Fruit fly (Drosophila melanogaster) whole organism, embryonic: ENCODE data around the gene Polr2F.
A peak's percentile ranks its signal among the peaks of the same experiment; 100 is the strongest.

ENCODE experiments used
- Adf1 ChIP-seq: fragments of 200-800 bp; sonication (Bioruptor generic); IDR thresholded peaks from 2 replicates; pipeline ENCODE4 v1.3.6; 2022; ENCODE audit warnings: missing biosample characterization, missing genetic modification characterization
- Aef1 ChIP-seq: fragments of 200-800 bp; sonication (Bioruptor generic); IDR thresholded peaks from 3 replicates; pipeline ENCODE4 v1.3.6; 2022; ENCODE audit warnings: missing biosample characterization, missing genetic modification characterization
- BEAF-32 ChIP-seq: fragments of 200-800 bp; sonication (Bioruptor generic); optimal IDR thresholded peaks from 3 replicates; lab custom pipeline; 2017; ENCODE audit warnings: missing biosample characterization, missing genetic modification characterization, mild to moderate bottlenecking, moderate library complexity, missing genetic modification reagents
- Bgb ChIP-seq: fragments of 200-800 bp; sonication (Bioruptor generic); IDR thresholded peaks from 2 replicates; pipeline ENCODE4 v1.3.6; 2022; ENCODE audit warnings: missing biosample characterization, missing genetic modification characterization; ENCODE audit not compliant: partially characterized antibody
- Bteb2 ChIP-seq: fragments of 200-800 bp; sonication (Bioruptor generic); optimal IDR thresholded peaks from 2 replicates; lab custom pipeline; 2016; ENCODE audit warnings: missing biosample characterization, missing genetic modification characterization
- CG10267 ChIP-seq: fragments of 200-800 bp; sonication (Bioruptor generic); optimal IDR thresholded peaks from 2 replicates; lab custom pipeline; 2018; ENCODE audit warnings: missing biosample characterization, mild to moderate bottlenecking, missing genetic modification characterization, moderate library complexity
- CG10565 ChIP-seq: fragments of 200-800 bp; sonication (Bioruptor generic); optimal IDR thresholded peaks from 3 replicates; lab custom pipeline; 2016; ENCODE audit warnings: missing biosample characterization, mild to moderate bottlenecking, missing genetic modification characterization
- CG13287 ChIP-seq: fragments of 200-800 bp; sonication (Bioruptor generic); IDR thresholded peaks from 2 replicates; pipeline ENCODE4 v1.3.6; 2022; ENCODE audit warnings: missing biosample characterization, missing genetic modification characterization; ENCODE audit not compliant: partially characterized antibody
- CG14710 ChIP-seq: fragments of 200-800 bp; sonication (Bioruptor generic); optimal IDR thresholded peaks from 3 replicates; lab custom pipeline; 2019; ENCODE audit warnings: missing biosample characterization, mild to moderate bottlenecking, missing genetic modification characterization, moderate library complexity
- CG17385 ChIP-seq: fragments of 200-800 bp; sonication (Bioruptor generic); optimal IDR thresholded peaks from 3 replicates; lab custom pipeline; 2018; ENCODE audit warnings: missing biosample characterization, mild to moderate bottlenecking, missing genetic modification characterization
- CG17802 ChIP-seq: fragments of 200-800 bp; sonication (Bioruptor generic); optimal IDR thresholded peaks from 2 replicates; lab custom pipeline; 2018; ENCODE audit warnings: missing biosample characterization, mild to moderate bottlenecking, missing genetic modification characterization, moderate library complexity
- CG17829 ChIP-seq: fragments of 200-800 bp; optimal IDR thresholded peaks from 2 replicates; lab custom pipeline; 2019; ENCODE audit warnings: missing biosample characterization, mild to moderate bottlenecking, missing genetic modification characterization, moderate library complexity
- CG2129 ChIP-seq: fragments of 200-800 bp; sonication (Bioruptor generic); IDR thresholded peaks from 2 replicates; pipeline ENCODE4 v1.3.6; 2022; ENCODE audit warnings: missing biosample characterization, missing genetic modification characterization; ENCODE audit not compliant: partially characterized antibody
- CG2889 ChIP-seq: fragments of 200-800 bp; sonication (Bioruptor generic); IDR thresholded peaks from 3 replicates; pipeline ENCODE4 v1.3.6; 2022; ENCODE audit warnings: missing biosample characterization, missing genetic modification characterization
- CG30020 ChIP-seq: fragments of 200-800 bp; optimal IDR thresholded peaks from 2 replicates; lab custom pipeline; 2019; ENCODE audit warnings: missing biosample characterization, mild to moderate bottlenecking, missing genetic modification characterization, moderate library complexity
- CG31441 ChIP-seq: fragments of 200-800 bp; sonication (Bioruptor generic); IDR thresholded peaks from 2 replicates; pipeline ENCODE4 v1.3.6; 2022; ENCODE audit warnings: missing biosample characterization, missing genetic modification characterization
- CG4854 ChIP-seq: fragments of 200-800 bp; sonication (Bioruptor generic); optimal IDR thresholded peaks from 2 replicates; lab custom pipeline; 2016; ENCODE audit warnings: missing biosample characterization, missing genetic modification characterization, inconsistent platforms
- CG6272 ChIP-seq: fragments of 200-800 bp; sonication (Bioruptor generic); IDR thresholded peaks from 2 replicates; pipeline ENCODE4 v1.3.6; 2022; ENCODE audit warnings: missing biosample characterization, missing genetic modification characterization
- CG7963 ChIP-seq: fragments of 200-800 bp; sonication (Bioruptor generic); IDR thresholded peaks from 3 replicates; pipeline ENCODE4 v1.3.6; 2022; ENCODE audit warnings: missing biosample characterization, missing genetic modification characterization; ENCODE audit not compliant: partially characterized antibody
- CG9215 ChIP-seq: fragments of 200-800 bp; sonication (Bioruptor generic); IDR thresholded peaks from 2 replicates; pipeline ENCODE4 v1.3.6; 2022; ENCODE audit warnings: missing biosample characterization, missing genetic modification characterization
- CG9876 ChIP-seq: fragments of 200-800 bp; sonication (Bioruptor generic); optimal IDR thresholded peaks from 2 replicates; lab custom pipeline; 2016; ENCODE audit warnings: missing biosample characterization, missing genetic modification characterization
- Dbx ChIP-seq: fragments of 200-800 bp; sonication (Bioruptor generic); IDR thresholded peaks from 3 replicates; pipeline ENCODE4 v1.3.6; 2022; ENCODE audit warnings: missing biosample characterization, missing genetic modification characterization
- Doc2 ChIP-seq: fragments of 200-800 bp; sonication (Bioruptor generic); IDR thresholded peaks from 2 replicates; pipeline ENCODE4 v1.3.6; 2022; ENCODE audit warnings: missing biosample characterization, missing genetic modification characterization
- Eip74EF ChIP-seq, 2 experiments: fragments of 200-800 bp in 1 of 2; fragments of >200 bp in 1 of 2; sonication (Bioruptor generic) in 1 of 2; optimal IDR thresholded peaks; 2 replicates each; lab custom pipeline; 2017 to 2019; ENCODE audit warnings: missing biosample characterization in 2 of 2, missing genetic modification characterization in 2 of 2, mild to moderate bottlenecking in 1 of 2, moderate library complexity in 1 of 2
- Fer3 ChIP-seq: fragments of 200-800 bp; sonication (Bioruptor generic); optimal IDR thresholded peaks from 2 replicates; lab custom pipeline; 2018; ENCODE audit warnings: missing biosample characterization, mild to moderate bottlenecking, missing genetic modification characterization, moderate library complexity
- HmgZ ChIP-seq: fragments of 200-800 bp; sonication (Bioruptor generic); optimal IDR thresholded peaks from 2 replicates; lab custom pipeline; 2018; ENCODE audit warnings: missing biosample characterization, mild to moderate bottlenecking, missing genetic modification characterization
- Hr78 ChIP-seq, 2 experiments: fragments of 200-800 bp in 1 of 2; fragments of >200 bp in 1 of 2; sonication (Bioruptor generic) in 1 of 2; optimal IDR thresholded peaks; 2 replicates each; lab custom pipeline; 2017 to 2019; ENCODE audit warnings: missing biosample characterization in 2 of 2, missing genetic modification characterization in 2 of 2, mild to moderate bottlenecking in 1 of 2, moderate library complexity in 1 of 2
- Lhr ChIP-seq: fragments of 200-800 bp; sonication (Bioruptor generic); optimal IDR thresholded peaks from 3 replicates; lab custom pipeline; 2017; ENCODE audit warnings: mild to moderate bottlenecking, missing biosample characterization, missing genetic modification reagents, missing genetic modification characterization
- NfI ChIP-seq: fragments of 200-800 bp; sonication (Bioruptor generic); optimal IDR thresholded peaks from 3 replicates; lab custom pipeline; 2018; ENCODE audit warnings: missing biosample characterization, mild to moderate bottlenecking, missing genetic modification characterization, moderate library complexity
- Oaz ChIP-seq: fragments of 200-800 bp; sonication (Bioruptor generic); IDR thresholded peaks from 2 replicates; pipeline ENCODE4 v1.3.6; 2022; ENCODE audit warnings: missing biosample characterization, missing genetic modification characterization
- Ravus ChIP-seq: fragments of 200-800 bp; sonication (Bioruptor generic); IDR thresholded peaks from 2 replicates; pipeline ENCODE4 v1.3.6; 2022; ENCODE audit warnings: missing biosample characterization, missing genetic modification characterization
- ac ChIP-seq: fragments of 200-800 bp; sonication (Bioruptor generic); optimal IDR thresholded peaks from 3 replicates; lab custom pipeline; 2017; ENCODE audit warnings: missing biosample characterization, mild to moderate bottlenecking, missing genetic modification characterization
- amos ChIP-seq: fragments of 200-800 bp; sonication (Bioruptor generic); IDR thresholded peaks from 2 replicates; pipeline ENCODE4 v1.3.6; 2022; ENCODE audit warnings: missing biosample characterization, missing genetic modification characterization; ENCODE audit not compliant: partially characterized antibody
- ato ChIP-seq: fragments of 200-800 bp; sonication (Bioruptor generic); IDR thresholded peaks from 2 replicates; pipeline ENCODE4 v1.3.6; 2022; ENCODE audit warnings: missing biosample characterization, missing genetic modification characterization; ENCODE audit not compliant: partially characterized antibody
- bbx ChIP-seq: fragments of 200-800 bp; sonication (Bioruptor generic); IDR thresholded peaks from 2 replicates; pipeline ENCODE4 v1.3.6; 2022; ENCODE audit warnings: missing biosample characterization, missing genetic modification characterization; ENCODE audit not compliant: partially characterized antibody
- bowl ChIP-seq: fragments of 200-800 bp; sonication (Bioruptor generic); IDR thresholded peaks from 2 replicates; pipeline ENCODE4 v1.3.6; 2022; ENCODE audit warnings: missing biosample characterization, missing genetic modification characterization
- dmrt11E ChIP-seq: fragments of 200-800 bp; sonication (Bioruptor generic); optimal IDR thresholded peaks from 3 replicates; lab custom pipeline; 2018; ENCODE audit warnings: missing biosample characterization, mild to moderate bottlenecking, missing genetic modification characterization, moderate library complexity
- dpn ChIP-seq, 2 experiments: fragments of 200-800 bp; sonication (Bioruptor generic); optimal IDR thresholded peaks; 3 replicates each; lab custom pipeline; 2016; ENCODE audit warnings: missing biosample characterization in 2 of 2, missing genetic modification characterization in 2 of 2
- ftz-f1 ChIP-seq: fragments of 200-800 bp; sonication (Bioruptor generic); optimal IDR thresholded peaks from 2 replicates; lab custom pipeline; 2016; ENCODE audit warnings: missing biosample characterization, missing genetic modification characterization
- gcm ChIP-seq: fragments of 200-800 bp; sonication (Bioruptor generic); optimal IDR thresholded peaks from 2 replicates; lab custom pipeline; 2019; ENCODE audit warnings: missing biosample characterization, mild to moderate bottlenecking, missing genetic modification characterization, moderate library complexity
- inv ChIP-seq: fragments of 200-800 bp; sonication (Bioruptor generic); IDR thresholded peaks from 2 replicates; pipeline ENCODE4 v1.3.6; 2022; ENCODE audit warnings: missing biosample characterization, missing genetic modification characterization; ENCODE audit not compliant: partially characterized antibody
- phol ChIP-seq: fragments of 200-800 bp; sonication (Bioruptor generic); optimal IDR thresholded peaks from 3 replicates; lab custom pipeline; 2018; ENCODE audit warnings: missing biosample characterization, mild to moderate bottlenecking, missing genetic modification characterization, moderate library complexity
- row ChIP-seq: fragments of 200-800 bp; sonication (Bioruptor generic); IDR thresholded peaks from 3 replicates; pipeline ENCODE4 v1.3.6; 2022; ENCODE audit warnings: missing biosample characterization, missing genetic modification characterization
- salm ChIP-seq: fragments of 200-800 bp; sonication (Bioruptor generic); optimal IDR thresholded peaks from 2 replicates; lab custom pipeline; 2018; ENCODE audit warnings: missing biosample characterization, mild to moderate bottlenecking, missing genetic modification characterization
- schlank ChIP-seq: fragments of 200-800 bp; sonication (Bioruptor generic); optimal IDR thresholded peaks from 2 replicates; lab custom pipeline; 2018; ENCODE audit warnings: missing biosample characterization, mild to moderate bottlenecking, missing genetic modification characterization
- sr ChIP-seq: fragments of 200-800 bp; sonication (Bioruptor generic); IDR thresholded peaks from 3 replicates; pipeline ENCODE4 v1.3.6; 2022; ENCODE audit warnings: missing biosample characterization, missing genetic modification characterization
- tna ChIP-seq: fragments of 200-800 bp; sonication (Bioruptor generic); IDR thresholded peaks from 2 replicates; pipeline ENCODE4 v1.3.6; 2022; ENCODE audit warnings: missing biosample characterization, missing genetic modification characterization; ENCODE audit not compliant: partially characterized antibody
- unpg ChIP-seq: fragments of 200-800 bp; sonication (Bioruptor generic); optimal IDR thresholded peaks from 3 replicates; lab custom pipeline; 2018; ENCODE audit warnings: missing biosample characterization, mild to moderate bottlenecking, missing genetic modification characterization, moderate library complexity

Gene Polr2F

dm6 chr3R:5393742-5394391 is 22.3 kb downstream of the Polr2F start, which contains the start of gene CG1172 (continued):
- peak; percentile 88 for TF ChIP-seq CG13287 (GFP tag; lab: Robert Waterston, UW)
- TF ChIP-seq Bteb2 (GFP tag; lab: Kevin White, UChicago), result no peak
- no peak for TF ChIP-seq CG17829 (tag; lab: Kevin White, UChicago)
- TF ChIP-seq tna (GFP tag; lab: Robert Waterston, UW), result no peak; the same call in 1 of the 2 replicates
- TF ChIP-seq inv (GFP tag; lab: Robert Waterston, UW), result peak; percentile 48; the same call in 1 of the 2 replicates
- no peak for TF ChIP-seq schlank (tag; lab: Kevin White, UChicago)
- peak; percentile 81 for TF ChIP-seq BEAF-32
- peak; percentile 59 for TF ChIP-seq phol (tag; lab: Kevin White, UChicago)
- TF ChIP-seq Eip74EF (GFP tag; optimal IDR thresholded peaks at IDR 0.05; lab: Kevin White, UChicago), result no peak
- TF ChIP-seq CG17385 (GFP tag; lab: Kevin White, UChicago), result no peak
- TF ChIP-seq row (GFP tag; lab: Robert Waterston, UW), result no peak; the same call in 2 of the 3 replicates
- no peak for TF ChIP-seq CG2889 (GFP tag; lab: Robert Waterston, UW)
- peak; percentile 17 for TF ChIP-seq NfI (GFP tag; lab: Kevin White, UChicago)
- peak; percentile 78 for TF ChIP-seq Bgb (GFP tag; lab: Robert Waterston, UW)
- peak; percentile 47 for TF ChIP-seq ftz-f1 (GFP tag; lab: Kevin White, UChicago)
- peak; percentile 73 for TF ChIP-seq amos
- no peak for TF ChIP-seq CG4854 (GFP tag; lab: Kevin White, UChicago)
- TF ChIP-seq bbx (GFP tag; lab: Robert Waterston, UW), result peak; percentile 73
- no peak for TF ChIP-seq Oaz (GFP tag; lab: Robert Waterston, UW)
- peak in 1 of 2 experiments; percentile 72 for TF ChIP-seq Hr78 (GFP tag; optimal IDR thresholded peaks at IDR 0.05; lab: Kevin White, UChicago)
- TF ChIP-seq CG31441 (GFP tag; lab: Robert Waterston, UW), result no peak; the same call in 1 of the 2 replicates
- TF ChIP-seq unpg (GFP tag; lab: Kevin White, UChicago), result no peak
- TF ChIP-seq CG6272 (GFP tag; lab: Robert Waterston, UW), result no peak
- no peak for TF ChIP-seq ato (GFP tag; lab: Robert Waterston, UW)
- TF ChIP-seq CG9876, result no peak
- TF ChIP-seq Aef1 (GFP tag; lab: Robert Waterston, UW), result no peak
- peak; percentile 63 for TF ChIP-seq CG14710 (tag; lab: Kevin White, UChicago)
- TF ChIP-seq gcm (GFP tag; lab: Kevin White, UChicago), result no peak
- TF ChIP-seq CG2129 (GFP tag; lab: Robert Waterston, UW), result peak; percentile 37; the same call in 1 of the 2 replicates
- TF ChIP-seq HmgZ (tag; lab: Kevin White, UChicago), result peak; percentile 63
- TF ChIP-seq CG9215 (GFP tag; lab: Robert Waterston, UW), result no peak
- peak in 1 of 2 experiments; percentile 3 for TF ChIP-seq dpn (GFP tag; optimal IDR thresholded peaks at IDR 0.05; lab: Kevin White, UChicago)
- TF ChIP-seq CG30020 (tag; lab: Kevin White, UChicago), result peak; percentile 53
- TF ChIP-seq bowl (GFP tag; lab: Robert Waterston, UW), result no peak
- peak; percentile 33 for TF ChIP-seq Fer3 (tag; lab: Kevin White, UChicago)
- no peak for TF ChIP-seq Adf1 (GFP tag; lab: Robert Waterston, UW)
- TF ChIP-seq sr (GFP tag; lab: Robert Waterston, UW), result no peak
- TF ChIP-seq CG17802, result no peak
- no peak for TF ChIP-seq Ravus (GFP tag; lab: Robert Waterston, UW)
- no peak for TF ChIP-seq CG10565
- TF ChIP-seq CG10267 (tag; lab: Kevin White, UChicago), result peak; percentile 49
- no peak for TF ChIP-seq ac (GFP tag; lab: Kevin White, UChicago)
- TF ChIP-seq Dbx (GFP tag; lab: Robert Waterston, UW), result no peak
- TF ChIP-seq Doc2 (GFP tag; lab: Robert Waterston, UW), result no peak
- TF ChIP-seq dmrt11E (tag; lab: Kevin White, UChicago), result peak; percentile 19
- TF ChIP-seq Lhr, result peak; percentile 78
- TF ChIP-seq salm (tag; lab: Kevin White, UChicago), result no peak
- TF ChIP-seq CG7963 (GFP tag; lab: Robert Waterston, UW), result peak; percentile 50; the same call in 1 of the 3 replicates
